Worm (Caenorhabditis elegans) whole organism, L4 larva: Measurements from ENCODE around the gene T26H8.4.

Source experiments
- ZK546.5 ChIP-seq, 2 experiments: sonication (generic microtip); optimal IDR thresholded peaks; 2 replicates each; lab custom pipeline; 2017; ENCODE audit warnings: missing biosample characterization in 2 of 2, missing genetic modification characterization in 2 of 2
- aly-2 ChIP-seq: sonication (generic microtip); optimal IDR thresholded peaks from 2 replicates; lab custom pipeline; 2018; ENCODE audit warnings: missing biosample characterization, missing genetic modification characterization
- ama-1 ChIP-seq: fragments of 150-350 bp; optimal IDR thresholded peaks from 2 replicates; lab custom pipeline; 2014; ENCODE audit warnings: inconsistent platforms, mixed read lengths
- attf-4 ChIP-seq: sonication (generic microtip); optimal IDR thresholded peaks from 3 replicates; lab custom pipeline; 2017; ENCODE audit warnings: missing biosample characterization, missing genetic modification characterization
- daf-16 ChIP-seq, 3 experiments: sonication (generic microtip); optimal IDR thresholded peaks; 2 replicates each; lab custom pipeline; 2016 to 2017; ENCODE audit warnings: missing genetic modification characterization in 3 of 3, missing genetic modification reagents in 3 of 3, mild to moderate bottlenecking in 2 of 3, missing compliant biosample characterization in 2 of 3, missing biosample characterization in 1 of 3, moderate library complexity in 1 of 3
- dmd-9 ChIP-seq: fragments of 200-800 bp; sonication (Bioruptor generic); IDR thresholded peaks from 2 replicates; pipeline ENCODE4 v1.3.6; 2022; ENCODE audit warnings: missing genetic modification reagents, missing genetic modification characterization, missing compliant biosample characterization
- fos-1 ChIP-seq: fragments of 150-350 bp; optimal IDR thresholded peaks from 2 replicates; lab custom pipeline; 2014; ENCODE audit warnings: missing biosample characterization, missing genetic modification characterization
- mdl-1 ChIP-seq, 2 experiments: fragments of 150-350 bp in 1 of 2; sonication (generic microtip) in 1 of 2; optimal IDR thresholded peaks; 2 replicates each; lab custom pipeline; 2014 to 2017; ENCODE audit warnings: missing biosample characterization in 2 of 2, missing genetic modification characterization in 2 of 2
- nhr-41 ChIP-seq: fragments of 200-800 bp; sonication (Bioruptor generic); IDR thresholded peaks from 2 replicates; pipeline ENCODE4 v1.3.6; 2022; ENCODE audit warnings: missing genetic modification reagents, missing genetic modification characterization, missing compliant biosample characterization
- vab-7 ChIP-seq: fragments of 200-800 bp; sonication (Bioruptor generic); IDR thresholded peaks from 2 replicates; pipeline ENCODE4 v1.3.6; 2022; ENCODE audit warnings: missing genetic modification reagents, missing genetic modification characterization, missing compliant biosample characterization

DNA sequence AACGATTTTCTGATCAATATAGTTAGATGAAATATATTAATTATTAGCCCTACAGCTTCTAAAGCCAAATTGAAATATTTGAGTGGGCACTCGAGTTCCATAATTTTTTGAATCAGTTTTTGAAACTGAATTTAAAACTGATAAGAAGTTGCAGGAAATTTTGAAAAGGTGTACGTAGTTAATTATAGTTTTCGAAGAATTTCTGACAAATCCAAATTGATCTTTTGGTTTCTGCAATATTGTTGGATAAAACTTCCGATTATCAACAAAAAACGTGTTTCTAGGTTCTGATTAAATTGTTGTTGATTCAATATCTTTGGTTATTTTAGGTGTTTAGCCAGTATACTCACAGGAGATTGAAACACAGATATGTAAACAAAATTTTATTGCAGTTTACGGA lies at the start of gene T26H8.4:
- TF ChIP-seq vab-7 (GFP tag; lab: Robert Waterston, UW), result no peak
- no peak for TF ChIP-seq attf-4
- TF ChIP-seq nhr-41 (GFP tag; lab: Robert Waterston, UW), result no peak
- no peak for TF ChIP-seq aly-2 (tag; lab: Kevin White, UChicago)
- no peak for TF ChIP-seq daf-16 (GFP tag; optimal IDR thresholded peaks at IDR 0.05; lab: Kevin White, UChicago)
- TF ChIP-seq daf-16 (tag; optimal IDR thresholded peaks at IDR 0.05; lab: Kevin White, UChicago), result no peak
- TF ChIP-seq fos-1, result no peak
- TF ChIP-seq dmd-9 (GFP tag; lab: Robert Waterston, UW), result no peak
- no peak for TF ChIP-seq ama-1 (lab: Kevin White, UChicago)
- TF ChIP-seq ZK546.5 (tag; optimal IDR thresholded peaks at IDR 0.05; lab: Kevin White, UChicago), result no peak
- TF ChIP-seq mdl-1 (tag; optimal IDR thresholded peaks at IDR 0.05; lab: Kevin White, UChicago), result no peak
